Fruit fly (Drosophila melanogaster) whole organism, pupa: ENCODE results near the gene Or33c.

Experiments
- CG12605 ChIP-seq: fragments of 200-800 bp; sonication (Bioruptor generic); IDR thresholded peaks from 2 replicates; pipeline ENCODE4 v1.3.6; 2022; ENCODE audit warnings: missing biosample characterization, missing genetic modification characterization
- CG14655 ChIP-seq: fragments of 200-800 bp; sonication (Bioruptor generic); optimal IDR thresholded peaks from 3 replicates; lab custom pipeline; 2017; ENCODE audit warnings: mild to moderate bottlenecking, missing biosample characterization, missing genetic modification reagents, missing genetic modification characterization
- CG9948 ChIP-seq: fragments of 200-800 bp; sonication (Bioruptor generic); optimal IDR thresholded peaks from 2 replicates; lab custom pipeline; 2018; ENCODE audit warnings: missing biosample characterization, mild to moderate bottlenecking, missing genetic modification characterization, moderate library complexity
- EcR ChIP-seq: fragments of 200-800 bp; sonication (Bioruptor generic); optimal IDR thresholded peaks from 3 replicates; lab custom pipeline; 2019; ENCODE audit warnings: missing biosample characterization, missing genetic modification characterization, mild to moderate bottlenecking, moderate library complexity, missing genetic modification reagents
- Ets98B ChIP-seq: fragments of 200-800 bp; sonication (Bioruptor generic); IDR thresholded peaks from 2 replicates; pipeline ENCODE4 v1.3.6; 2022; ENCODE audit warnings: missing biosample characterization, missing genetic modification characterization
- fd96Ca ChIP-seq: fragments of 200-800 bp; sonication (Bioruptor generic); IDR thresholded peaks from 3 replicates; pipeline ENCODE4 v1.3.6; 2022; ENCODE audit warnings: missing biosample characterization, missing genetic modification characterization

- no peak for TF ChIP-seq CG12605 (GFP tag; lab: Robert Waterston, UW)
- TF ChIP-seq CG9948 (tag; lab: Kevin White, UChicago) = peak; percentile 12
- no peak for TF ChIP-seq EcR (GFP tag; lab: Kevin White, UChicago)
- TF ChIP-seq Ets98B (GFP tag; lab: Robert Waterston, UW) = no peak
- TF ChIP-seq fd96Ca (GFP tag; lab: Robert Waterston, UW) = no peak
- TF ChIP-seq CG14655 (GFP tag; lab: Kevin White, UChicago) = peak; percentile 50
Observed at dm6 chr2L:11976955-11977354, 39.2 kb downstream of the Or33c start.
